Worm (Caenorhabditis elegans) whole organism, L2 larva: ENCODE measurements around the gene bris-1.

Experiments used
- ama-1 ChIP-seq: fragments of 150-350 bp; optimal IDR thresholded peaks from 2 replicates; lab custom pipeline; 2018; ENCODE audit warnings: inconsistent platforms
- unc-39 ChIP-seq: fragments of 150-350 bp; optimal IDR thresholded peaks from 2 replicates; lab custom pipeline; 2014; ENCODE audit warnings: missing biosample characterization, missing genetic modification characterization

- TF ChIP-seq unc-39 (tag; lab: Kevin White, UChicago) = no peak
- TF ChIP-seq ama-1 (lab: Kevin White, UChicago) = no peak
These were observed 46.9 kb upstream of the bris-1 start for ce11 chrIV:3866018-3866417.
